Fruit fly (Drosophila melanogaster): ENCODE results near the gene RpL17.

RpL17 gene

dm6 chrX:6699255-6699885, 44.7 kb downstream of the RpL17 start, which contains the start of gene CG14441 (continued):
- TF ChIP-seq bab2 (GFP tag; optimal IDR thresholded peaks at IDR 0.05): peak; percentile 17
- TF ChIP-seq NC2α (GFP tag; optimal IDR thresholded peaks at IDR 0.05): peak; percentile 37
- TF ChIP-seq Nf-YA (GFP tag; IDR thresholded peaks at IDR 0.05): no peak
- no peak for TF ChIP-seq pan (optimal IDR thresholded peaks at IDR 0.05)
- peak in 1 of 2 experiments; percentile 23 for TF ChIP-seq pan (GFP tag; optimal IDR thresholded peaks at IDR 0.05 in 1 of 2, IDR thresholded peaks at IDR 0.05 in 1 of 2)
- TF ChIP-seq salm (tag; optimal IDR thresholded peaks at IDR 0.05): peak; percentile 19
- TF ChIP-seq nerfin-1 (tag; optimal IDR thresholded peaks at IDR 0.05): peak; percentile 66
- TF ChIP-seq Fer1 (GFP tag; optimal IDR thresholded peaks at IDR 0.05): peak; percentile 86
- TF ChIP-seq CG5953 (GFP tag; IDR thresholded peaks at IDR 0.05): no peak
- TF ChIP-seq ac (GFP tag; optimal IDR thresholded peaks at IDR 0.05): peak; percentile 1
- no peak for TF ChIP-seq Taf1 (GFP tag; IDR thresholded peaks at IDR 0.05)
- no peak for TF ChIP-seq CG1602 (GFP tag; optimal IDR thresholded peaks at IDR 0.05)
- peak; percentile 42 for TF ChIP-seq CG11504 (tag; optimal IDR thresholded peaks at IDR 0.05)
- no peak; the same call in 1 of the 2 replicates for TF ChIP-seq CG6272 (GFP tag; IDR thresholded peaks at IDR 0.05)
- peak; percentile 27; the same call in 1 of the 2 replicates for TF ChIP-seq lmd (GFP tag; IDR thresholded peaks at IDR 0.05)
- no peak for TF ChIP-seq CkIIα-i1 (GFP tag; IDR thresholded peaks at IDR 0.05)
- TF ChIP-seq pros (GFP tag; optimal IDR thresholded peaks at IDR 0.05): no peak
- peak; percentile 5 to 21 for TF ChIP-seq dpn (GFP tag; optimal IDR thresholded peaks at IDR 0.05)
- TF ChIP-seq CG17568 (GFP tag; optimal IDR thresholded peaks at IDR 0.05): peak; percentile 82
- no peak for TF ChIP-seq danr (GFP tag; IDR thresholded peaks at IDR 0.05)
- no peak for TF ChIP-seq CG3407 (GFP tag; optimal IDR thresholded peaks at IDR 0.05)
- TF ChIP-seq lab (GFP tag; optimal IDR thresholded peaks at IDR 0.05): peak; percentile 75
- peak; percentile 100 for TF ChIP-seq Doc3 (GFP tag; IDR thresholded peaks at IDR 0.05; ENCODE audit: partially characterized antibody)
- peak; percentile 12 for TF ChIP-seq CG15601 (tag; optimal IDR thresholded peaks at IDR 0.05)
- TF ChIP-seq CG9932 (GFP tag; IDR thresholded peaks at IDR 0.05): peak; percentile 43
- TF ChIP-seq GATAe (GFP tag; conservative IDR thresholded peaks at IDR 0.05): no peak
- TF ChIP-seq otp (GFP tag; IDR thresholded peaks at IDR 0.05): peak; percentile 39; the same call in 1 of the 3 replicates
- TF ChIP-seq eyg (GFP tag; optimal IDR thresholded peaks at IDR 0.05): no peak
- no peak for TF ChIP-seq CG10565 (GFP tag; optimal IDR thresholded peaks at IDR 0.05)
- TF ChIP-seq sc (optimal IDR thresholded peaks at IDR 0.05): no peak
- peak; percentile 1 for TF ChIP-seq sc (GFP tag; optimal IDR thresholded peaks at IDR 0.05)
- TF ChIP-seq HLHmδ (GFP tag; optimal IDR thresholded peaks at IDR 0.05): peak; percentile 42
- peak; percentile 92 for TF ChIP-seq ato (GFP tag; IDR thresholded peaks at IDR 0.05; ENCODE audit: partially characterized antibody)
- TF ChIP-seq CG9437 (GFP tag; optimal IDR thresholded peaks at IDR 0.05): no peak
- no peak for TF ChIP-seq CG8765 (GFP tag; IDR thresholded peaks at IDR 0.05)
- TF ChIP-seq croc (GFP tag; conservative IDR thresholded peaks at IDR 0.05): no peak
- peak; percentile 8 for TF ChIP-seq CG1233 (GFP tag; optimal IDR thresholded peaks at IDR 0.05)
- peak; percentile 80 for TF ChIP-seq caup (GFP tag; optimal IDR thresholded peaks at IDR 0.05; ENCODE audit: severe bottlenecking)
- TF ChIP-seq CG4282 (GFP tag; optimal IDR thresholded peaks at IDR 0.05): no peak
- no peak for TF ChIP-seq tin (GFP tag; optimal IDR thresholded peaks at IDR 0.05)
- TF ChIP-seq slou (GFP tag; optimal IDR thresholded peaks at IDR 0.05): no peak
- TF ChIP-seq Aef1 (GFP tag; IDR thresholded peaks at IDR 0.05): no peak
- TF ChIP-seq esg (GFP tag; conservative IDR thresholded peaks at IDR 0.05): no peak
- TF ChIP-seq sqz (GFP tag; optimal IDR thresholded peaks at IDR 0.05): peak; percentile 30
- no peak for TF ChIP-seq maf-S (GFP tag; optimal IDR thresholded peaks at IDR 0.05)
- TF ChIP-seq bbx (GFP tag; IDR thresholded peaks at IDR 0.05; ENCODE audit: partially characterized antibody): peak; percentile 97
- TF ChIP-seq exex (tag; optimal IDR thresholded peaks at IDR 0.05): peak; percentile 49
- no peak for TF ChIP-seq CG12071 (GFP tag; optimal IDR thresholded peaks at IDR 0.05)
- peak; percentile 21 for TF ChIP-seq luna (GFP tag; optimal IDR thresholded peaks at IDR 0.05)
- TF ChIP-seq Gug (GFP tag; IDR thresholded peaks at IDR 0.05): 0 out of 4 replicates have a peak, but pooled peaks have one; percentile 3

Measured in whole organism, embryonic.